Worm (Caenorhabditis elegans) whole organism, L1 larva: ENCODE results near the gene dex-1.

Experiments
- lir-3 ChIP-seq: sonication (generic microtip); optimal IDR thresholded peaks from 2 replicates; lab custom pipeline; 2016; ENCODE audit warnings: mild to moderate bottlenecking, missing genetic modification characterization, moderate library complexity, missing compliant biosample characterization; ENCODE audit not compliant: poor library complexity
- nhr-11 ChIP-seq: fragments of 150-350 bp; optimal IDR thresholded peaks from 2 replicates; lab custom pipeline; 2014; ENCODE audit warnings: missing biosample characterization, missing genetic modification characterization

DNA sequence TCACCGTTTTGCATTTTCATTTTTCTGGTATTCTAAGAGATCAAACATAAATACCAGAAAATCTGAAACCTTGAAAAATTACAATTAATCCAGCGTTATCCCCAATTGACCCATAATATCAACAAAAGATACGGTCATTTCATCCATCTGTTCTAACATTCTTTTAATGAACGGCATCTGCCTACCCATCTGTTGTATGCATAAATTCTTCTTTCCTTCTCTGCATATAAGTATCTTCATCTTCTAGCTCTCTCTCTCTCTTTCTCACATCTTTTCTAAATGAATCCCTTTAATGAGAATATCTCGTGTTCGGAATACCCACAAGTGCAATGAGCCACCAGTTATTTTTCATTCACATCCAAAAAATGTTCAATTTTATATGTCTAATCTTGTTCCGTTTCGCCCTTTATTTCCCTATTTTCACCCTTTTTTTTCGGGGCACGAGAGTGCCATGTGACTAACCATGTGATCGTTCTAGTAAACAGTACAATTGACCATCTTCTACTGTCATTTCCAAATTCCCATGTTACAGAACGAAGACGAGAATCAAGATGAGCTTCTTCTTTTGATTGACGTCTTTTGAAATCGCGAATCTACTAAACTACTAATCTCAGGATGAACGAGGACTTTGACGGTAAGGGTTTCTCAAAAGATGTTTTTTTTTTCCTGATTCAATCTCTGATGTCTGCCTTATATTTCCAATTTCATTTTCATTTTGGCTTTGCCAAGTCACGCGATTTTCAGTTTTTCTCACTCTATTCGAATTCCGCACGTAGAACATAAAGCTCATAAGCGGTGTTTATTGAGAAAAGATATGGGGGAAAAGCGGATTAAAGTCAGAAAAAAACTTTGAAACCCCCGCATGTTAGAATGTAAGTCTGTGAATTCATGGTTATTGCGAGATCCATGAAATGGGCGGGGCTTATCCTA is 24.3 kb upstream of the dex-1 start, which contains the start of gene R02F2.1:
- TF ChIP-seq nhr-11 (tag; lab: Kevin White, UChicago) (no peak), lir-3 (tag; lab: Kevin White, UChicago) (no peak)
